Fruit fly (Drosophila melanogaster): ENCODE data around the gene Rox8.

Rox8 gene

dm6 chr3R:24031825-24032523, 16.1 kb downstream of the Rox8 start, which contains the start of the genes KrT95D and Mettl3 (continued):
- TF ChIP-seq CoRest (tag; optimal IDR thresholded peaks at IDR 0.05), result peak; percentile 41
- no peak for TF ChIP-seq h (optimal IDR thresholded peaks at IDR 0.05)
- TF ChIP-seq TFAM (GFP tag; optimal IDR thresholded peaks at IDR 0.05), result no peak
- TF ChIP-seq otp (GFP tag; IDR thresholded peaks at IDR 0.05), result no peak
- no peak for TF ChIP-seq Hr3 (GFP tag; optimal IDR thresholded peaks at IDR 0.05)
- TF ChIP-seq CG32767 (GFP tag; IDR thresholded peaks at IDR 0.05), result no peak
- no peak for TF ChIP-seq CG1602 (GFP tag; optimal IDR thresholded peaks at IDR 0.05)
- no peak for TF ChIP-seq CG12155 (GFP tag; optimal IDR thresholded peaks at IDR 0.05)
- no peak for TF ChIP-seq sens-2 (GFP tag; IDR thresholded peaks at IDR 0.05)
- no peak for TF ChIP-seq CG11723 (GFP tag; optimal IDR thresholded peaks at IDR 0.05)
- TF ChIP-seq fd64A (GFP tag; optimal IDR thresholded peaks at IDR 0.05), result no peak
- peak; percentile 32 for TF ChIP-seq hkb (optimal IDR thresholded peaks at IDR 0.05)
- no peak for TF ChIP-seq hkb (GFP tag; IDR thresholded peaks at IDR 0.05)
- TF ChIP-seq lbe (GFP tag; optimal IDR thresholded peaks at IDR 0.05), result peak; percentile 63
- no peak for TF ChIP-seq CG14050 (GFP tag; IDR thresholded peaks at IDR 0.05)
- TF ChIP-seq Dll (GFP tag; IDR thresholded peaks at IDR 0.05; ENCODE audit: partially characterized antibody), result no peak
- TF ChIP-seq CG12744 (GFP tag; optimal IDR thresholded peaks at IDR 0.05), result no peak
- no peak for TF ChIP-seq CG7928 (GFP tag; optimal IDR thresholded peaks at IDR 0.05)
- no peak for TF ChIP-seq row (GFP tag; IDR thresholded peaks at IDR 0.05)
- no peak for TF ChIP-seq CG13624 (GFP tag; optimal IDR thresholded peaks at IDR 0.05)
- no peak for TF ChIP-seq Lpt (GFP tag; optimal IDR thresholded peaks at IDR 0.05)
- TF ChIP-seq CG7271 (tag; optimal IDR thresholded peaks at IDR 0.05), result no peak
- TF ChIP-seq nau (GFP tag; optimal IDR thresholded peaks at IDR 0.05), result no peak
- no peak for TF ChIP-seq CG7745 (tag; optimal IDR thresholded peaks at IDR 0.05)
- no peak for TF ChIP-seq D (optimal IDR thresholded peaks at IDR 0.05)
- peak; percentile 35 for TF ChIP-seq D (GFP tag; optimal IDR thresholded peaks at IDR 0.05)
- TF ChIP-seq sima (GFP tag; optimal IDR thresholded peaks at IDR 0.05), result no peak
- peak; percentile 77; the same call in 1 of the 3 replicates for TF ChIP-seq CG34422 (GFP tag; IDR thresholded peaks at IDR 0.05)
- no peak for TF ChIP-seq CG14965 (GFP tag; optimal IDR thresholded peaks at IDR 0.05; ENCODE audit: borderline replicate concordance)
- TF ChIP-seq lab (GFP tag; optimal IDR thresholded peaks at IDR 0.05), result no peak
- TF ChIP-seq CG10462 (GFP tag; optimal IDR thresholded peaks at IDR 0.05), result no peak
- TF ChIP-seq PHDP (tag; optimal IDR thresholded peaks at IDR 0.05), result no peak
- TF ChIP-seq toy (GFP tag; IDR thresholded peaks at IDR 0.05), result no peak
- no peak for TF ChIP-seq Dek (tag; optimal IDR thresholded peaks at IDR 0.05)
- TF ChIP-seq unc-4 (GFP tag; IDR thresholded peaks at IDR 0.05; ENCODE audit: partially characterized antibody), result no peak
- TF ChIP-seq gro (GFP tag; optimal IDR thresholded peaks at IDR 0.05), result peak; percentile 22
- peak; percentile 35 for TF ChIP-seq amos (GFP tag; IDR thresholded peaks at IDR 0.05; ENCODE audit: partially characterized antibody)
- no peak for TF ChIP-seq Aef1 (GFP tag; IDR thresholded peaks at IDR 0.05)
- peak; percentile 20 for TF ChIP-seq Abd-B (GFP tag; optimal IDR thresholded peaks at IDR 0.05)
- no peak for TF ChIP-seq CG4328 (GFP tag; optimal IDR thresholded peaks at IDR 0.05)
- no peak for TF ChIP-seq ab (GFP tag; optimal IDR thresholded peaks at IDR 0.05)
- no peak for TF ChIP-seq nerfin-2 (GFP tag; IDR thresholded peaks at IDR 0.05; ENCODE audit: partially characterized antibody)
- no peak for TF ChIP-seq Dfd (GFP tag; optimal IDR thresholded peaks at IDR 0.05)
- no peak for TF ChIP-seq Xrp1 (GFP tag; IDR thresholded peaks at IDR 0.05)
- TF ChIP-seq onecut (GFP tag; IDR thresholded peaks at IDR 0.05), result peak; percentile 21; the same call in 1 of the 2 replicates
- TF ChIP-seq CG11093 (GFP tag; IDR thresholded peaks at IDR 0.05), result no peak
- TF ChIP-seq tx (GFP tag; optimal IDR thresholded peaks at IDR 0.05), result no peak
- peak; percentile 87 for TF ChIP-seq Lhr (GFP tag; optimal IDR thresholded peaks at IDR 0.05)
- TF ChIP-seq HLH3B (GFP tag; IDR thresholded peaks at IDR 0.05), result no peak
- TF ChIP-seq Hmr (GFP tag; optimal IDR thresholded peaks at IDR 0.05), result peak; percentile 56
- no peak for TF ChIP-seq fu2 (GFP tag; optimal IDR thresholded peaks at IDR 0.05)

Measured in whole organism, embryonic.